Worm (Caenorhabditis elegans) whole organism, L2 larva: ENCODE measurements around the gene puf-12.

Experiments used
- R02D3.7 ChIP-seq: fragments of 150-350 bp; optimal IDR thresholded peaks from 2 replicates; lab custom pipeline; 2014; ENCODE audit warnings: missing biosample characterization, missing genetic modification characterization
- ama-1 ChIP-seq: fragments of 150-350 bp; optimal IDR thresholded peaks from 2 replicates; lab custom pipeline; 2018; ENCODE audit warnings: inconsistent platforms
- elt-3 ChIP-seq: sonication (generic microtip); optimal IDR thresholded peaks from 2 replicates; lab custom pipeline; 2017; ENCODE audit warnings: missing biosample characterization, missing genetic modification characterization
- lin-11 ChIP-seq: fragments of 150-350 bp; sonication (generic microtip); optimal IDR thresholded peaks from 2 replicates; lab custom pipeline; 2014; ENCODE audit warnings: missing biosample characterization, missing genetic modification characterization, inconsistent platforms, mixed read lengths
- mbf-1 ChIP-seq: sonication (generic microtip); optimal IDR thresholded peaks from 2 replicates; lab custom pipeline; 2017; ENCODE audit warnings: missing biosample characterization, missing genetic modification characterization
- nhr-10 ChIP-seq: sonication (generic microtip); optimal IDR thresholded peaks from 2 replicates; lab custom pipeline; 2017; ENCODE audit warnings: missing biosample characterization, missing genetic modification characterization
- nhr-12 ChIP-seq: fragments of 150-350 bp; optimal IDR thresholded peaks from 2 replicates; lab custom pipeline; 2014; ENCODE audit warnings: missing biosample characterization, missing genetic modification characterization

DNA sequence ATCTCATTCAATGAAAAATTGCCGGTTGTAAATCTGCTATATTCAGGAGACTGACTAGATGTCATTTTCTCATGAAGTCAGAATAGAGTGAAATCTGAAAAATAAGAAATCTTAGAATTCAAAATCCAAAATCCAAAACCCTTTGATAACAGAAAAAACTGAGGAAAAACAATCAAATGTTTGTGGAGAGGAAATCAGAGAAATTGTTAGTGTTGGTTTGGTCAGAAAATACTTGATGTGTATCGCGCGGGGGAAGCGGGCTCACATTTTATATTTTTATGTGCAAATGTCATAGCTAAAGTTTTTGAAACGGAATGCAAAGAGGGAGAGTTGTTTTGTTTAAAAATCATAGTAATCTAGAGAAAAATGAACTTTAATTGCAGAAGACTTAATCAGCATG lies 31.6 kb downstream of the puf-12 start, which contains the start of gene F27E5.5:
- TF ChIP-seq ama-1 (lab: Kevin White, UChicago) (no peak), lin-11 (no peak), R02D3.7 (no peak), mbf-1 (tag; lab: Kevin White, UChicago) (no peak), elt-3 (no peak), nhr-10 (no peak), nhr-12 (tag; lab: Kevin White, UChicago) (no peak)
